Worm (Caenorhabditis elegans) whole organism, L3 larva: Measurements from ENCODE around the gene C07D10.6.

Experiments
- R02D3.7 ChIP-seq: fragments of 150-350 bp; optimal IDR thresholded peaks from 2 replicates; lab custom pipeline; 2014; ENCODE audit warnings: missing biosample characterization, missing genetic modification characterization
- ZK546.5 ChIP-seq: sonication (generic microtip); optimal IDR thresholded peaks from 2 replicates; lab custom pipeline; 2017; ENCODE audit warnings: missing biosample characterization, missing genetic modification characterization
- aly-2 ChIP-seq: fragments of 150-350 bp; optimal IDR thresholded peaks from 2 replicates; lab custom pipeline; 2014; ENCODE audit warnings: missing biosample characterization, missing genetic modification characterization
- ceh-16 ChIP-seq: sonication (generic microtip); optimal IDR thresholded peaks from 2 replicates; lab custom pipeline; 2017; ENCODE audit warnings: missing biosample characterization, missing genetic modification characterization
- ceh-28 ChIP-seq: fragments of 150-350 bp; optimal IDR thresholded peaks from 2 replicates; lab custom pipeline; 2014; ENCODE audit warnings: missing biosample characterization, missing genetic modification reagents, missing genetic modification characterization
- ceh-9 ChIP-seq: sonication (generic microtip); optimal IDR thresholded peaks from 2 replicates; lab custom pipeline; 2018; ENCODE audit warnings: missing biosample characterization, missing genetic modification characterization
- daf-12 ChIP-seq: fragments of 150-350 bp; optimal IDR thresholded peaks from 2 replicates; lab custom pipeline; 2014; ENCODE audit warnings: missing biosample characterization, missing genetic modification reagents, missing genetic modification characterization
- egl-5 ChIP-seq: fragments of 150-350 bp; optimal IDR thresholded peaks from 2 replicates; lab custom pipeline; 2017; ENCODE audit warnings: missing biosample characterization, missing genetic modification reagents, missing genetic modification characterization, inconsistent platforms
- elt-1 ChIP-seq: fragments of 150-350 bp; optimal IDR thresholded peaks from 2 replicates; lab custom pipeline; 2014; ENCODE audit warnings: missing biosample characterization, missing genetic modification characterization
- elt-2 ChIP-seq: sonication (generic microtip); optimal IDR thresholded peaks from 2 replicates; lab custom pipeline; 2016; ENCODE audit warnings: missing genetic modification reagents, mild to moderate bottlenecking, missing genetic modification characterization, missing compliant biosample characterization
- elt-3 ChIP-seq, 3 experiments: fragments of 150-350 bp in 1 of 3; sonication (generic microtip) in 2 of 3; optimal IDR thresholded peaks; 2 replicates in 2 of 3; 4 replicates in 1 of 3; lab custom pipeline; 2014 to 2017; ENCODE audit warnings: missing biosample characterization in 3 of 3, missing genetic modification characterization in 3 of 3
- eor-1 ChIP-seq, 2 experiments: fragments of 150-350 bp; optimal IDR thresholded peaks; 2 replicates each; lab custom pipeline; 2014 to 2018; ENCODE audit warnings: missing biosample characterization in 2 of 2, missing genetic modification characterization in 2 of 2
- fkh-10 ChIP-seq: sonication (generic microtip); optimal IDR thresholded peaks from 2 replicates; lab custom pipeline; 2017; ENCODE audit warnings: missing biosample characterization, missing genetic modification reagents, missing genetic modification characterization
- fos-1 ChIP-seq: fragments of 150-350 bp; optimal IDR thresholded peaks from 2 replicates; lab custom pipeline; 2014; ENCODE audit warnings: missing biosample characterization, missing genetic modification characterization
- hmg-11 ChIP-seq: sonication (generic microtip); optimal IDR thresholded peaks from 2 replicates; lab custom pipeline; 2016; ENCODE audit warnings: missing genetic modification characterization, missing compliant biosample characterization
- jun-1 ChIP-seq: fragments of 150-350 bp; optimal IDR thresholded peaks from 2 replicates; lab custom pipeline; 2014; ENCODE audit warnings: missing biosample characterization, missing genetic modification reagents, missing genetic modification characterization
- lin-15B ChIP-seq: fragments of 150-350 bp; optimal IDR thresholded peaks from 2 replicates; lab custom pipeline; 2014; ENCODE audit warnings: missing biosample characterization, missing genetic modification characterization
- lin-39 ChIP-seq: fragments of 150-350 bp; optimal IDR thresholded peaks from 2 replicates; lab custom pipeline; 2018; ENCODE audit warnings: missing biosample characterization, missing genetic modification reagents, missing genetic modification characterization
- lsy-12 ChIP-seq: sonication (generic microtip); optimal IDR thresholded peaks from 2 replicates; lab custom pipeline; 2016; ENCODE audit warnings: mild to moderate bottlenecking, missing genetic modification characterization, missing compliant biosample characterization
- mdl-1 ChIP-seq: fragments of 150-350 bp; optimal IDR thresholded peaks from 2 replicates; lab custom pipeline; 2014; ENCODE audit warnings: missing biosample characterization, missing genetic modification characterization
- mml-1 ChIP-seq: fragments of 150-350 bp; sonication (generic microtip); optimal IDR thresholded peaks from 3 replicates; lab custom pipeline; 2014; ENCODE audit warnings: missing biosample characterization, missing genetic modification characterization
- nfya-1 ChIP-seq: sonication (generic microtip); optimal IDR thresholded peaks from 2 replicates; lab custom pipeline; 2017; ENCODE audit warnings: missing genetic modification characterization, mild to moderate bottlenecking, missing compliant biosample characterization, antibody characterized with exemption, moderate library complexity; ENCODE audit not compliant: insufficient read depth
- nhr-11 ChIP-seq: fragments of 150-350 bp; optimal IDR thresholded peaks from 2 replicates; lab custom pipeline; 2014; ENCODE audit warnings: missing biosample characterization, missing genetic modification characterization
- nhr-12 ChIP-seq: fragments of 150-350 bp; optimal IDR thresholded peaks from 2 replicates; lab custom pipeline; 2014; ENCODE audit warnings: missing biosample characterization, missing genetic modification characterization
- nhr-23 ChIP-seq: fragments of 150-350 bp; optimal IDR thresholded peaks from 2 replicates; lab custom pipeline; 2014; ENCODE audit warnings: missing biosample characterization, missing genetic modification reagents, missing genetic modification characterization
- nhr-237 ChIP-seq: fragments of 150-350 bp; optimal IDR thresholded peaks from 2 replicates; lab custom pipeline; 2014; ENCODE audit warnings: missing biosample characterization, missing genetic modification characterization
- nhr-25 ChIP-seq: sonication (generic microtip); optimal IDR thresholded peaks from 2 replicates; lab custom pipeline; 2017; ENCODE audit warnings: missing biosample characterization, missing genetic modification characterization
- nhr-67 ChIP-seq: fragments of 150-350 bp; optimal IDR thresholded peaks from 2 replicates; lab custom pipeline; 2014; ENCODE audit warnings: missing biosample characterization, missing genetic modification characterization
- nhr-76 ChIP-seq: fragments of 150-350 bp; sonication (generic microtip); optimal IDR thresholded peaks from 5 replicates; lab custom pipeline; 2014; ENCODE audit warnings: missing biosample characterization, missing genetic modification characterization
- nhr-77 ChIP-seq: fragments of 150-350 bp; optimal IDR thresholded peaks from 2 replicates; lab custom pipeline; 2014; ENCODE audit warnings: missing biosample characterization, missing genetic modification characterization
- pha-4 ChIP-seq: fragments of 150-350 bp; optimal IDR thresholded peaks from 2 replicates; lab custom pipeline; 2014; ENCODE audit warnings: missing biosample characterization, missing genetic modification reagents, missing genetic modification characterization
- pqm-1 ChIP-seq: fragments of 150-350 bp; optimal IDR thresholded peaks from 2 replicates; lab custom pipeline; 2017; ENCODE audit warnings: missing biosample characterization, missing genetic modification characterization, inconsistent platforms
- skn-1 ChIP-seq: fragments of 150-350 bp; optimal IDR thresholded peaks from 2 replicates; lab custom pipeline; 2014; ENCODE audit warnings: missing biosample characterization, missing genetic modification characterization
- snpc-4 ChIP-seq: fragments of 150-350 bp; optimal IDR thresholded peaks from 2 replicates; lab custom pipeline; 2014; ENCODE audit warnings: missing biosample characterization, missing genetic modification characterization
- tbx-2 ChIP-seq: sonication (generic microtip); optimal IDR thresholded peaks from 2 replicates; lab custom pipeline; 2016; ENCODE audit warnings: mild to moderate bottlenecking, missing genetic modification characterization, missing compliant biosample characterization
- unc-39 ChIP-seq: sonication (generic microtip); optimal IDR thresholded peaks from 4 replicates; lab custom pipeline; 2017; ENCODE audit warnings: missing biosample characterization, missing genetic modification characterization
- zag-1 ChIP-seq: fragments of 150-350 bp; optimal IDR thresholded peaks from 2 replicates; lab custom pipeline; 2014; ENCODE audit warnings: missing biosample characterization, missing genetic modification characterization
- ztf-11 ChIP-seq: fragments of 150-350 bp; optimal IDR thresholded peaks from 2 replicates; lab custom pipeline; 2014; ENCODE audit warnings: missing biosample characterization, missing genetic modification characterization
- ztf-4 ChIP-seq: fragments of 150-350 bp; optimal IDR thresholded peaks from 2 replicates; lab custom pipeline; 2014; ENCODE audit warnings: missing biosample characterization, missing genetic modification characterization

The C07D10.6 gene

DNA sequence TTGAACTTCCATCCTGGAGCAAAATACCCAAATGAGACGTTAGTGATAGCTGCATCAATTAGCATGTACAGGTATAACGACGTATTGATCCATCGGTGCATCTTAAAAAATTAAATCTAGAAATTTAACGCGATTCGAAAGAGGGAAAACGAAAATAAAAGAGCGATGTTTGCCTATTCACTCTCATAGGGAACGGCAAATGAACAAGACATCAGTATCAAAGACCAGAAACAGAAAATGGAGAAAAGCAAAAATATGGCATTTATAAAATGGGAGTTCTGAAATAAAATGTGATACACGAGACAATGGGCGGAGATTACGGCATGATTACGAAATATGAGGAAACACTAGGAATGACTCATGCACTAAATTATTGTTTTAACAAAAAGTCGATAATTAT is 22.8 kb upstream of the C07D10.6 start, which contains the start of gene haf-2:
haf-2 (minus strand) TSS at position 101 of the 400 bp plus-strand sequence.
- peak; percentile 11 for TF ChIP-seq elt-2 (tag; lab: Kevin White, UChicago)
- TF ChIP-seq jun-1, result no peak

DNA sequence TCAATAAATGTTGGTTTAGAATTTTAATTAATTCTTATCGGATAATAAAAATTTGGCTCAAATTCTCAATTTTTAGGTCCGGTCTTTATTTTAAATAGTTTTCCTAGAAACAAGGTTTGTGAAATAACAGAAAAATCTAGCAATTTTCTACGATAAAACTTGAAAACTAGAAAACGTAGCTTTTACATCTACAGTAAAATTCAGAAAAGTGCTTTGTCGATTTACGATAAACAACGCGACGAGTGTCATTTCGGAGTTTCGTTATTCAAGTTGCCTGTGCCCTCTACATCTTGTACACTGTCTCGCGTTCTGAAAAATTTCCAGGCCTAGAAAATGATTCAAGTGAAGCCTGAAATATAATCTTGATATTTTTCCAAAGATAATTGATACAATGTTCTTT is 22.3 kb upstream of the C07D10.6 start:
- no peak for TF ChIP-seq nhr-12 (tag; lab: Kevin White, UChicago)
- TF ChIP-seq egl-5 (tag; lab: Kevin White, UChicago), result no peak
- TF ChIP-seq zag-1 (tag; lab: Kevin White, UChicago), result no peak
- peak; percentile 6 for TF ChIP-seq hmg-11 (tag; lab: Kevin White, UChicago)
- TF ChIP-seq nfya-1 (tag; lab: Kevin White, UChicago), result peak; percentile 38
- no peak for TF ChIP-seq nhr-237 (tag; lab: Kevin White, UChicago)
- peak; percentile 30 for TF ChIP-seq lin-15B (tag; lab: Kevin White, UChicago)
- no peak for TF ChIP-seq elt-3 (tag; optimal IDR thresholded peaks at IDR 0.05; lab: Kevin White, UChicago)
- peak; percentile 85 for TF ChIP-seq R02D3.7 (tag; lab: Kevin White, UChicago)
- TF ChIP-seq nhr-23 (tag; lab: Kevin White, UChicago), result peak; percentile 20
- TF ChIP-seq pha-4 (tag; lab: Kevin White, UChicago), result peak; percentile 48

DNA sequence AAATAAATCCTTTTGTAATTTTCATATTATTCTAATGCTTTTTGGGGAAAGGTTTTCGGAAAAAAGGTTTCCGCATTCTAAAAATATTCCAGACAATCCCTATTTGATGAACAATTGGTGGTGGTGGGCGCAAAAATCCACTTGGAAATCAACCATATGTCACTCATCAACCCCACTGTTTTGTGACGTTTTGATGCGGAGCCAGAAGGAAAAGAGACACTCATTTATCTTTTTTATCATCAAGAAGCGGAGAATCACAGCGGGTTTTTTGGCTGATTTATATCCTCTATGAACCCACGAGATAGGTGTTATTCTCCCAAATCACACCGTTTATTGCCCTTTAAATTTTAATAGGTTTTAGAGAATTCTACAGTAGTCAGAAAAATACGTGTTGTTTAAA is 21.9 kb upstream of the C07D10.6 start:
- TF ChIP-seq zag-1 (tag; lab: Kevin White, UChicago), result no peak
- TF ChIP-seq mml-1, result no peak
- no peak for TF ChIP-seq nhr-67 (tag; lab: Kevin White, UChicago)
- TF ChIP-seq eor-1 (tag; optimal IDR thresholded peaks at IDR 0.05; lab: Kevin White, UChicago), result no peak
- no peak for TF ChIP-seq daf-12 (tag; lab: Kevin White, UChicago)
- TF ChIP-seq R02D3.7 (tag; lab: Kevin White, UChicago), result no peak
- no peak for TF ChIP-seq ztf-4 (tag; lab: Kevin White, UChicago)
- no peak for TF ChIP-seq nhr-12 (tag; lab: Kevin White, UChicago)
- no peak for TF ChIP-seq nfya-1 (tag; lab: Kevin White, UChicago)
- no peak for TF ChIP-seq nhr-11

DNA sequence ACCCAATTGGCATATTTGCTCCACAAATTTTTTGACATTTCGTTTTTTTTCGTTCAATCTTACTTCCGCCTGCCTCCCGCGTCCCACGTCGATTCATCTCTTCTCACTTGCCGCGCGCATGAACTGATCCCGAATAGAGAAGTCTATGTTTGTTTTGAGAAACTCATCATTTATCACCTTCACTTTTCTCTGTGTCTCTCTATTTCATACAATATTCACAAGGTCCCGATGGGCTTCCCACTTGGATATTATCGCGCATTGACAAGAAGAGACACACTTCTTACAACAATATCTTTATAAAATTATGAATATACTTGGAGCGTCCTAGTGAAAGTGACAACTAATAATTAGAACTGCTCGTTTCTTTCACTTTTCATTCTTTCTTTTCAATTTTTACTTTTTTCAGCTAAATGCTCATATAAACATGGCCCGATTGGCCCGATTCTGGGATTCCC is 20.6 kb upstream of the C07D10.6 start, which contains the start of gene insc-1:
insc-1 (plus strand) TSS at position 405 of the 455 bp plus-strand sequence.
- TF ChIP-seq nfya-1 (tag; lab: Kevin White, UChicago) (no peak), nhr-237 (tag; lab: Kevin White, UChicago) (no peak), egl-5 (tag; lab: Kevin White, UChicago) (no peak), pqm-1 (tag; lab: Kevin White, UChicago) (no peak), ceh-28 (tag; lab: Kevin White, UChicago) (no peak), elt-1 (tag; lab: Kevin White, UChicago) (no peak), elt-3 (tag; optimal IDR thresholded peaks at IDR 0.05; lab: Kevin White, UChicago) (no peak), mdl-1 (tag; lab: Kevin White, UChicago) (no peak), ceh-9 (no peak), tbx-2 (tag; lab: Kevin White, UChicago) (no peak), lin-15B (tag; lab: Kevin White, UChicago) (no peak), ZK546.5 (no peak), hmg-11 (tag; lab: Kevin White, UChicago) (no peak)

DNA sequence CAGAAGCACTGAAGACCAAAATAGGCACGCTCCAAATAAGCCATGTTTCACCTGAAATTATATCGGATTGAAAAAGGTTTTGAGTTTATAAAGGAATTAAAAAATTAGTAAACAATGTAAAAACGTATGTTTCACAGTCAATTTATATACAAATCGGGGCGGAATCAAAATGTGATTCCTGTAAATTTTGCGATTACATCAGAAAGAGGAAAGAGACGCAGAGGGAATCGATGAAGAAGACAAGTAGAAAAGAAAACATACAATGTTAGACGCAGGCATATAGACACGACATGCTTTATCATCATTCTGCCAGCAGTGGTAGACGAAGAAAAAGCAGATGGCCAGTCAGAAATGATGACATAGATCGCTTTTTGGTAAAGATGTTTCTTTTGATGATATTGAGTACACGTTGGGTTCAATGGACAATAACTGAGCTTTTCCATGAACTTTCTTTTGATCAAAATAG is 15.1 kb upstream of the C07D10.6 start, which contains the start of gene msra-1:
msra-1 (minus strand) TSS at position 51 of the 466 bp plus-strand sequence.
- no peak for TF ChIP-seq fos-1
- no peak for TF ChIP-seq aly-2 (tag; lab: Kevin White, UChicago)
- no peak for TF ChIP-seq nhr-23 (tag; lab: Kevin White, UChicago)
- TF ChIP-seq nfya-1 (tag; lab: Kevin White, UChicago), result peak; percentile 70
- TF ChIP-seq skn-1 (tag; lab: Kevin White, UChicago), result peak; percentile 99
- TF ChIP-seq ztf-4 (tag; lab: Kevin White, UChicago), result no peak
- TF ChIP-seq unc-39, result no peak
- no peak for TF ChIP-seq R02D3.7 (tag; lab: Kevin White, UChicago)
- no peak for TF ChIP-seq fkh-10
- no peak for TF ChIP-seq lsy-12
- TF ChIP-seq daf-12 (tag; lab: Kevin White, UChicago), result no peak
- no peak for TF ChIP-seq elt-1 (tag; lab: Kevin White, UChicago)
- peak; percentile 74 for TF ChIP-seq elt-2 (tag; lab: Kevin White, UChicago)
- TF ChIP-seq nhr-77 (tag; lab: Kevin White, UChicago), result no peak
- no peak for TF ChIP-seq zag-1 (tag; lab: Kevin White, UChicago)
- no peak for TF ChIP-seq eor-1 (tag; optimal IDR thresholded peaks at IDR 0.05; lab: Kevin White, UChicago)
- no peak for TF ChIP-seq elt-3 (tag; optimal IDR thresholded peaks at IDR 0.05; lab: Kevin White, UChicago)
- TF ChIP-seq nhr-12 (tag; lab: Kevin White, UChicago), result no peak
- no peak for TF ChIP-seq nhr-11
- peak; percentile 32 for TF ChIP-seq pha-4 (tag; lab: Kevin White, UChicago)
- TF ChIP-seq nhr-25, result no peak
- TF ChIP-seq snpc-4 (tag; lab: Kevin White, UChicago), result peak; percentile 30
- no peak for TF ChIP-seq mdl-1 (tag; lab: Kevin White, UChicago)
- TF ChIP-seq ceh-16, result no peak
- peak; percentile 21 for TF ChIP-seq hmg-11 (tag; lab: Kevin White, UChicago)
- peak; percentile 72 for TF ChIP-seq pqm-1 (tag; lab: Kevin White, UChicago)
- no peak for TF ChIP-seq nhr-67 (tag; lab: Kevin White, UChicago)
- no peak for TF ChIP-seq lin-15B (tag; lab: Kevin White, UChicago)
- TF ChIP-seq nhr-237 (tag; lab: Kevin White, UChicago), result no peak
- TF ChIP-seq ZK546.5, result no peak
- TF ChIP-seq lin-39 (tag; lab: Kevin White, UChicago), result no peak
- TF ChIP-seq jun-1, result no peak
- TF ChIP-seq ztf-11 (tag; lab: Kevin White, UChicago), result no peak
- no peak for TF ChIP-seq nhr-76 (tag; lab: Kevin White, UChicago)
